Worm (Caenorhabditis elegans) whole organism, L2 larva: Measurements from ENCODE around the gene F54D5.2.
A peak's percentile ranks its signal among the peaks of the same experiment; 100 is the strongest.

ENCODE experiments used
- C34F6.9 ChIP-seq: fragments of 150-350 bp; optimal IDR thresholded peaks from 2 replicates; lab custom pipeline; 2014; ENCODE audit warnings: missing biosample characterization, missing genetic modification characterization
- F13H6.1 ChIP-seq: sonication (generic microtip); optimal IDR thresholded peaks from 2 replicates; lab custom pipeline; 2016; ENCODE audit warnings: missing genetic modification characterization, missing compliant biosample characterization
- R02D3.7 ChIP-seq: fragments of 150-350 bp; optimal IDR thresholded peaks from 2 replicates; lab custom pipeline; 2014; ENCODE audit warnings: missing biosample characterization, missing genetic modification characterization
- Y55F3AM.14 ChIP-seq: fragments of 200-800 bp; sonication (Bioruptor generic); optimal IDR thresholded peaks from 2 replicates; lab custom pipeline; 2018; ENCODE audit warnings: mild to moderate bottlenecking, missing genetic modification characterization, missing compliant biosample characterization
- ZK546.5 ChIP-seq: sonication (generic microtip); optimal IDR thresholded peaks from 2 replicates; lab custom pipeline; 2017; ENCODE audit warnings: missing biosample characterization, missing genetic modification characterization
- alr-1 ChIP-seq: fragments of 150-350 bp; optimal IDR thresholded peaks from 2 replicates; lab custom pipeline; 2014; ENCODE audit warnings: missing biosample characterization, missing genetic modification characterization
- aly-2 ChIP-seq: fragments of 150-350 bp; optimal IDR thresholded peaks from 2 replicates; lab custom pipeline; 2014; ENCODE audit warnings: missing biosample characterization, missing genetic modification characterization
- ama-1 ChIP-seq: fragments of 150-350 bp; optimal IDR thresholded peaks from 2 replicates; lab custom pipeline; 2018; ENCODE audit warnings: inconsistent platforms
- blmp-1 ChIP-seq: sonication (generic microtip); optimal IDR thresholded peaks from 2 replicates; lab custom pipeline; 2017; ENCODE audit warnings: missing genetic modification characterization, mild to moderate bottlenecking, missing compliant biosample characterization, antibody characterized with exemption, moderate library complexity; ENCODE audit not compliant: insufficient read depth
- ceh-82 ChIP-seq: fragments of 150-350 bp; optimal IDR thresholded peaks from 2 replicates; lab custom pipeline; 2014; ENCODE audit warnings: missing biosample characterization, missing genetic modification characterization
- crh-2 ChIP-seq: sonication (generic microtip); optimal IDR thresholded peaks from 2 replicates; lab custom pipeline; 2017; ENCODE audit warnings: missing biosample characterization, missing genetic modification characterization
- dmd-4 ChIP-seq: sonication (generic microtip); optimal IDR thresholded peaks from 2 replicates; lab custom pipeline; 2017; ENCODE audit warnings: missing biosample characterization, missing genetic modification characterization
- egl-27 ChIP-seq: sonication (generic microtip); optimal IDR thresholded peaks from 3 replicates; lab custom pipeline; 2017; ENCODE audit warnings: missing biosample characterization, missing genetic modification reagents, missing genetic modification characterization
- elt-1 ChIP-seq: fragments of 150-350 bp; optimal IDR thresholded peaks from 2 replicates; lab custom pipeline; 2014; ENCODE audit warnings: missing biosample characterization, missing genetic modification characterization
- elt-3 ChIP-seq: sonication (generic microtip); optimal IDR thresholded peaks from 2 replicates; lab custom pipeline; 2017; ENCODE audit warnings: missing biosample characterization, missing genetic modification characterization
- fos-1 ChIP-seq: fragments of 150-350 bp; optimal IDR thresholded peaks from 2 replicates; lab custom pipeline; 2014; ENCODE audit warnings: missing biosample characterization, missing genetic modification characterization
- gmeb-1 ChIP-seq: fragments of 150-350 bp; optimal IDR thresholded peaks from 2 replicates; lab custom pipeline; 2014; ENCODE audit warnings: missing biosample characterization, missing genetic modification characterization
- lin-11 ChIP-seq: fragments of 150-350 bp; sonication (generic microtip); optimal IDR thresholded peaks from 2 replicates; lab custom pipeline; 2014; ENCODE audit warnings: missing biosample characterization, missing genetic modification characterization, inconsistent platforms, mixed read lengths
- lin-13 ChIP-seq: fragments of 150-350 bp; optimal IDR thresholded peaks from 2 replicates; lab custom pipeline; 2014; ENCODE audit warnings: missing biosample characterization, missing genetic modification reagents, missing genetic modification characterization
- lin-39 ChIP-seq: fragments of 150-350 bp; optimal IDR thresholded peaks from 2 replicates; lab custom pipeline; 2014; ENCODE audit warnings: missing biosample characterization, missing genetic modification reagents, missing genetic modification characterization
- lsy-2 ChIP-seq, 2 experiments: fragments of 150-350 bp in 1 of 2; sonication (generic microtip) in 1 of 2; optimal IDR thresholded peaks; 2 replicates each; lab custom pipeline; 2014 to 2017; ENCODE audit warnings: missing biosample characterization in 2 of 2, missing genetic modification characterization in 2 of 2
- mab-5 ChIP-seq: fragments of 150-350 bp; optimal IDR thresholded peaks from 2 replicates; lab custom pipeline; 2014; ENCODE audit warnings: missing biosample characterization, missing genetic modification characterization
- mbf-1 ChIP-seq: sonication (generic microtip); optimal IDR thresholded peaks from 2 replicates; lab custom pipeline; 2017; ENCODE audit warnings: missing biosample characterization, missing genetic modification characterization
- mdl-1 ChIP-seq, 2 experiments: fragments of 150-350 bp in 1 of 2; sonication (generic microtip) in 1 of 2; optimal IDR thresholded peaks; 2 replicates each; lab custom pipeline; 2017; ENCODE audit warnings: missing biosample characterization in 2 of 2, missing genetic modification characterization in 2 of 2
- nhr-10 ChIP-seq: sonication (generic microtip); optimal IDR thresholded peaks from 2 replicates; lab custom pipeline; 2017; ENCODE audit warnings: missing biosample characterization, missing genetic modification characterization
- nhr-11 ChIP-seq: fragments of 150-350 bp; optimal IDR thresholded peaks from 2 replicates; lab custom pipeline; 2014; ENCODE audit warnings: missing biosample characterization, missing genetic modification characterization
- nhr-12 ChIP-seq: fragments of 150-350 bp; optimal IDR thresholded peaks from 2 replicates; lab custom pipeline; 2014; ENCODE audit warnings: missing biosample characterization, missing genetic modification characterization
- nhr-129 ChIP-seq: fragments of 150-350 bp; optimal IDR thresholded peaks from 2 replicates; lab custom pipeline; 2014; ENCODE audit warnings: missing biosample characterization, missing genetic modification characterization
- nhr-21 ChIP-seq: fragments of 150-350 bp; optimal IDR thresholded peaks from 2 replicates; lab custom pipeline; 2014; ENCODE audit warnings: missing biosample characterization, missing genetic modification characterization
- nhr-237 ChIP-seq: fragments of 150-350 bp; optimal IDR thresholded peaks from 2 replicates; lab custom pipeline; 2014; ENCODE audit warnings: missing biosample characterization, missing genetic modification characterization
- nhr-25 ChIP-seq: fragments of 150-350 bp; sonication (generic microtip); optimal IDR thresholded peaks from 3 replicates; lab custom pipeline; 2014; ENCODE audit warnings: missing biosample characterization, missing genetic modification characterization
- nhr-6 ChIP-seq: fragments of 150-350 bp; optimal IDR thresholded peaks from 2 replicates; lab custom pipeline; 2014; ENCODE audit warnings: missing biosample characterization, missing genetic modification characterization
- nhr-77 ChIP-seq: fragments of 150-350 bp; optimal IDR thresholded peaks from 2 replicates; lab custom pipeline; 2014; ENCODE audit warnings: missing biosample characterization, missing genetic modification characterization
- peb-1 ChIP-seq: fragments of 150-350 bp; optimal IDR thresholded peaks from 2 replicates; lab custom pipeline; 2014; ENCODE audit warnings: missing biosample characterization, missing genetic modification characterization
- sem-4 ChIP-seq: fragments of 150-350 bp; optimal IDR thresholded peaks from 2 replicates; lab custom pipeline; 2014; ENCODE audit warnings: missing biosample characterization, missing genetic modification reagents, missing genetic modification characterization
- skn-1 ChIP-seq: sonication (generic microtip); optimal IDR thresholded peaks from 2 replicates; lab custom pipeline; 2017; ENCODE audit warnings: missing biosample characterization, missing genetic modification characterization
- sma-3 ChIP-seq: sonication (generic microtip); optimal IDR thresholded peaks from 2 replicates; lab custom pipeline; 2016; ENCODE audit warnings: missing genetic modification reagents, missing genetic modification characterization, missing compliant biosample characterization
- sma-9 ChIP-seq, 2 experiments: fragments of 150-350 bp in 1 of 2; sonication (generic microtip) in 1 of 2; optimal IDR thresholded peaks; 2 replicates each; lab custom pipeline; 2014 to 2016; ENCODE audit warnings: missing genetic modification characterization in 2 of 2, mild to moderate bottlenecking in 1 of 2, missing biosample characterization in 1 of 2, missing compliant biosample characterization in 1 of 2, missing genetic modification reagents in 1 of 2, moderate library complexity in 1 of 2
- snpc-4 ChIP-seq: fragments of 150-350 bp; optimal IDR thresholded peaks from 2 replicates; lab custom pipeline; 2014; ENCODE audit warnings: missing biosample characterization, missing genetic modification characterization
- unc-55 ChIP-seq: fragments of 150-350 bp; sonication (generic microtip); optimal IDR thresholded peaks from 3 replicates; lab custom pipeline; 2014; ENCODE audit warnings: missing biosample characterization, missing genetic modification reagents, missing genetic modification characterization
- unc-62 ChIP-seq: fragments of 150-350 bp; optimal IDR thresholded peaks from 2 replicates; lab custom pipeline; 2014; ENCODE audit warnings: missing biosample characterization, missing genetic modification reagents, missing genetic modification characterization
- zag-1 ChIP-seq: fragments of 150-350 bp; optimal IDR thresholded peaks from 2 replicates; lab custom pipeline; 2014; ENCODE audit warnings: missing biosample characterization, missing genetic modification characterization
- ztf-1 ChIP-seq: fragments of 200-800 bp; sonication (Bioruptor generic); conservative IDR thresholded peaks from 2 replicates; pipeline ENCODE4 v1.3.6; 2022; ENCODE audit warnings: missing genetic modification characterization, missing compliant biosample characterization
- ztf-11 ChIP-seq: sonication (generic microtip); optimal IDR thresholded peaks from 2 replicates; lab custom pipeline; 2017; ENCODE audit warnings: missing biosample characterization, missing genetic modification characterization
- ztf-4 ChIP-seq: fragments of 150-350 bp; optimal IDR thresholded peaks from 2 replicates; lab custom pipeline; 2014; ENCODE audit warnings: missing biosample characterization, missing genetic modification characterization

F54D5.2 gene

ce11 chrII:11619171-11619570 lies 46.2 kb downstream of the F54D5.2 start:
- peak; percentile 80 for TF ChIP-seq nhr-25 (tag; lab: Kevin White, UChicago)
- peak; percentile 46 for TF ChIP-seq unc-55 (GFP tag; lab: Kevin White, UChicago)
- TF ChIP-seq lin-39 = no peak
- no peak for TF ChIP-seq nhr-6 (tag; lab: Kevin White, UChicago)
- peak; percentile 91 for TF ChIP-seq crh-2 (tag; lab: Kevin White, UChicago)
- TF ChIP-seq F13H6.1 (tag; lab: Kevin White, UChicago) = peak; percentile 82
- TF ChIP-seq sma-9 (GFP tag; optimal IDR thresholded peaks at IDR 0.05; lab: Kevin White, UChicago) = peak; percentile 97
- no peak for TF ChIP-seq sma-9 (tag; optimal IDR thresholded peaks at IDR 0.05; lab: Kevin White, UChicago)
- TF ChIP-seq nhr-11 (tag; lab: Kevin White, UChicago) = no peak
- no peak for TF ChIP-seq nhr-237 (tag; lab: Kevin White, UChicago)
- peak; percentile 81 for TF ChIP-seq fos-1
- no peak for TF ChIP-seq peb-1 (tag; lab: Kevin White, UChicago)
- TF ChIP-seq sma-3 = peak; percentile 89
- TF ChIP-seq dmd-4 (tag; lab: Kevin White, UChicago) = no peak
- no peak for TF ChIP-seq R02D3.7
- no peak for TF ChIP-seq snpc-4 (tag; lab: Kevin White, UChicago)
- no peak for TF ChIP-seq mab-5 (tag; lab: Kevin White, UChicago)
- no peak for TF ChIP-seq nhr-12 (tag; lab: Kevin White, UChicago)
- peak; percentile 47 for TF ChIP-seq C34F6.9
- TF ChIP-seq ZK546.5 (tag; lab: Kevin White, UChicago) = no peak
- no peak for TF ChIP-seq ztf-11 (tag; lab: Kevin White, UChicago)
- TF ChIP-seq nhr-129 = peak; percentile 69
- TF ChIP-seq aly-2 (tag; lab: Kevin White, UChicago) = no peak
- peak; percentile 65 for TF ChIP-seq blmp-1 (tag; lab: Kevin White, UChicago)
- peak; percentile 17 to 60 for TF ChIP-seq lsy-2 (tag; optimal IDR thresholded peaks at IDR 0.05; lab: Kevin White, UChicago)
- no peak for TF ChIP-seq unc-62 (GFP tag; lab: Kevin White, UChicago)
- peak; percentile 78 for TF ChIP-seq nhr-21 (tag; lab: Kevin White, UChicago)
- no peak for TF ChIP-seq zag-1 (tag; lab: Kevin White, UChicago)
- TF ChIP-seq mbf-1 = no peak
- no peak for TF ChIP-seq elt-3 (tag; lab: Kevin White, UChicago)
- TF ChIP-seq nhr-10 (tag; lab: Kevin White, UChicago) = no peak
- TF ChIP-seq Y55F3AM.14 (GFP tag; lab: Kevin White, UChicago) = no peak
- TF ChIP-seq lin-11 (tag; lab: Kevin White, UChicago) = no peak
- TF ChIP-seq lin-13 (GFP tag; lab: Kevin White, UChicago) = peak; percentile 35
- TF ChIP-seq ceh-82 (tag; lab: Kevin White, UChicago) = no peak
- peak; percentile 71 for TF ChIP-seq egl-27 (tag; lab: Kevin White, UChicago)
- peak; percentile 35 for TF ChIP-seq sem-4 (tag; lab: Kevin White, UChicago)
- no peak for TF ChIP-seq alr-1 (tag; lab: Kevin White, UChicago)
- no peak for TF ChIP-seq ama-1 (lab: Kevin White, UChicago)
- no peak for TF ChIP-seq ztf-4
- TF ChIP-seq skn-1 (tag; lab: Kevin White, UChicago) = no peak
- peak in 1 of 2 experiments; percentile 41 for TF ChIP-seq mdl-1 (tag; optimal IDR thresholded peaks at IDR 0.05; lab: Kevin White, UChicago)
- peak; percentile 46 for TF ChIP-seq gmeb-1 (tag; lab: Kevin White, UChicago)

ce11 chrII:11619895-11620439 lies 47.0 kb downstream of the F54D5.2 start:
- TF ChIP-seq nhr-21 (tag; lab: Kevin White, UChicago) = peak; percentile 90
- no peak for TF ChIP-seq skn-1 (tag; lab: Kevin White, UChicago)
- no peak for TF ChIP-seq lin-39
- peak; percentile 87 for TF ChIP-seq nhr-25 (tag; lab: Kevin White, UChicago)
- TF ChIP-seq unc-62 (GFP tag; lab: Kevin White, UChicago) = no peak
- TF ChIP-seq ama-1 (lab: Kevin White, UChicago) = no peak
- TF ChIP-seq R02D3.7 = no peak
- TF ChIP-seq elt-3 (tag; lab: Kevin White, UChicago) = no peak
- peak; percentile 36 for TF ChIP-seq ZK546.5 (tag; lab: Kevin White, UChicago)
- peak; percentile 49 for TF ChIP-seq dmd-4 (tag; lab: Kevin White, UChicago)
- peak; percentile 61 for TF ChIP-seq nhr-129
- TF ChIP-seq sma-3 = peak; percentile 78
- no peak for TF ChIP-seq aly-2 (tag; lab: Kevin White, UChicago)
- no peak for TF ChIP-seq ztf-11 (tag; lab: Kevin White, UChicago)
- peak; percentile 73 for TF ChIP-seq C34F6.9
- peak; percentile 50 for TF ChIP-seq fos-1
- TF ChIP-seq mab-5 (tag; lab: Kevin White, UChicago) = no peak
- no peak for TF ChIP-seq nhr-12 (tag; lab: Kevin White, UChicago)
- peak; percentile 76 for TF ChIP-seq peb-1 (tag; lab: Kevin White, UChicago)
- TF ChIP-seq lin-13 (GFP tag; lab: Kevin White, UChicago) = peak; percentile 80
- TF ChIP-seq elt-1 = no peak
- peak; percentile 92 for TF ChIP-seq Y55F3AM.14 (GFP tag; lab: Kevin White, UChicago)
- TF ChIP-seq mbf-1 = no peak
- TF ChIP-seq F13H6.1 (tag; lab: Kevin White, UChicago) = peak; percentile 97
- peak; percentile 89 for TF ChIP-seq blmp-1 (tag; lab: Kevin White, UChicago)
- TF ChIP-seq ztf-1 = no peak
- TF ChIP-seq egl-27 (tag; lab: Kevin White, UChicago) = peak; percentile 88
- TF ChIP-seq gmeb-1 (tag; lab: Kevin White, UChicago) = peak; percentile 25
- TF ChIP-seq lin-11 (tag; lab: Kevin White, UChicago) = no peak
- peak; percentile 37 for TF ChIP-seq nhr-6 (tag; lab: Kevin White, UChicago)
- no peak for TF ChIP-seq alr-1 (tag; lab: Kevin White, UChicago)
- TF ChIP-seq nhr-11 (tag; lab: Kevin White, UChicago) = peak; percentile 64
- TF ChIP-seq nhr-77 (tag; lab: Kevin White, UChicago) = no peak
- peak; percentile 83 to 87 for TF ChIP-seq mdl-1 (tag; optimal IDR thresholded peaks at IDR 0.05; lab: Kevin White, UChicago)
- TF ChIP-seq snpc-4 (tag; lab: Kevin White, UChicago) = peak; percentile 51
- peak; percentile 28 for TF ChIP-seq nhr-237 (tag; lab: Kevin White, UChicago)
- peak in 1 of 2 experiments; percentile 73 for TF ChIP-seq lsy-2 (tag; optimal IDR thresholded peaks at IDR 0.05; lab: Kevin White, UChicago)
- TF ChIP-seq crh-2 (tag; lab: Kevin White, UChicago) = peak; percentile 85
